Fruit fly (Drosophila melanogaster) whole organism, embryonic: ENCODE measurements around the gene CG31551.
A peak's percentile ranks its signal among the peaks of the same experiment; 100 is the strongest.

Experiments
- CG15479 ChIP-seq: fragments of 200-800 bp; sonication (Bioruptor generic); optimal IDR thresholded peaks from 3 replicates; lab custom pipeline; 2019; ENCODE audit warnings: missing biosample characterization, mild to moderate bottlenecking, missing genetic modification characterization, moderate library complexity
- CG9215 ChIP-seq: fragments of 200-800 bp; sonication (Bioruptor generic); IDR thresholded peaks from 2 replicates; pipeline ENCODE4 v1.3.6; 2022; ENCODE audit warnings: missing biosample characterization, missing genetic modification characterization
- Fer1 ChIP-seq: fragments of 200-800 bp; sonication (Bioruptor generic); optimal IDR thresholded peaks from 2 replicates; lab custom pipeline; 2017; ENCODE audit warnings: missing biosample characterization, mild to moderate bottlenecking, missing genetic modification characterization
- Pdp1 ChIP-seq, 2 experiments: fragments of 200-800 bp; sonication (Bioruptor generic); optimal IDR thresholded peaks; 3 replicates each; lab custom pipeline; 2016; ENCODE audit warnings: missing biosample characterization in 2 of 2, missing genetic modification characterization in 2 of 2, mild to moderate bottlenecking in 1 of 2, moderate library complexity in 1 of 2
- dm ChIP-seq: fragments of 200-800 bp; sonication (Bioruptor generic); optimal IDR thresholded peaks from 3 replicates; lab custom pipeline; 2016; ENCODE audit warnings: missing biosample characterization, missing genetic modification characterization

DNA sequence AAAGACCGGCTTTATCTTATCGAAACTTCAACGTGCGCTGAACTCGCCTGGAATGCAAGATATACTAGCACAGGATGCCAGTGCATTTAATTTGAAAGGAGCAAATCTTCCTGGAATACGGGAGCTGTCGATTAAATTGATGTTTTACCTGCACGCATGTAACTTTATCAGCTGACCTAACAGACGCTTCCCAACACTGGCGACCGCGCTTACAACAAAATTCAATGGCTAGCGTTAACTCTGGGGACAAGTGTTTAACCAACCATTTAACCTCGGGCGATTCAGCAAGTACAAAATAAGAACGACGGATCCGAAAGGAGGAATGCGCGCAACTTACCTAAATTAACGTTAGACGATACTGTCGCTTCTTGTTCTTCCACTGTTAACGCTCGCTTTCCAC, 15.9 kb upstream of the CG31551 start:
- TF ChIP-seq dm (GFP tag; lab: Kevin White, UChicago), result no peak
- TF ChIP-seq Pdp1 (GFP tag; optimal IDR thresholded peaks at IDR 0.05; lab: Kevin White, UChicago), result peak in 1 of 2 experiments; percentile 23
- TF ChIP-seq Fer1 (GFP tag; lab: Kevin White, UChicago), result no peak
- TF ChIP-seq CG9215 (GFP tag; lab: Robert Waterston, UW), result no peak
- no peak for TF ChIP-seq CG15479 (GFP tag; lab: Kevin White, UChicago)
